Worm (Caenorhabditis elegans): ENCODE results near the gene btb-22.

- no peak for TF ChIP-seq aly-1 (tag; optimal IDR thresholded peaks at IDR 0.05)
- TF ChIP-seq scrt-1 (GFP tag; IDR thresholded peaks at IDR 0.05), result no peak
- TF ChIP-seq pes-1 (GFP tag; IDR thresholded peaks at IDR 0.05), result no peak
- TF ChIP-seq ceh-36 (tag; optimal IDR thresholded peaks at IDR 0.05), result no peak
- TF ChIP-seq ama-1 (optimal IDR thresholded peaks at IDR 0.05), result no peak
- no peak for TF ChIP-seq sea-1 (GFP tag; conservative IDR thresholded peaks at IDR 0.05)
These were observed 50.3 kb downstream of the btb-22 start, which contains the start of gene F14D2.8 for ce11 chrII:3349820-3350291.

Measured in whole organism, early embryonic.